ENCODE assay signal across 4 worm cellular contexts in the genomic region with DNA sequence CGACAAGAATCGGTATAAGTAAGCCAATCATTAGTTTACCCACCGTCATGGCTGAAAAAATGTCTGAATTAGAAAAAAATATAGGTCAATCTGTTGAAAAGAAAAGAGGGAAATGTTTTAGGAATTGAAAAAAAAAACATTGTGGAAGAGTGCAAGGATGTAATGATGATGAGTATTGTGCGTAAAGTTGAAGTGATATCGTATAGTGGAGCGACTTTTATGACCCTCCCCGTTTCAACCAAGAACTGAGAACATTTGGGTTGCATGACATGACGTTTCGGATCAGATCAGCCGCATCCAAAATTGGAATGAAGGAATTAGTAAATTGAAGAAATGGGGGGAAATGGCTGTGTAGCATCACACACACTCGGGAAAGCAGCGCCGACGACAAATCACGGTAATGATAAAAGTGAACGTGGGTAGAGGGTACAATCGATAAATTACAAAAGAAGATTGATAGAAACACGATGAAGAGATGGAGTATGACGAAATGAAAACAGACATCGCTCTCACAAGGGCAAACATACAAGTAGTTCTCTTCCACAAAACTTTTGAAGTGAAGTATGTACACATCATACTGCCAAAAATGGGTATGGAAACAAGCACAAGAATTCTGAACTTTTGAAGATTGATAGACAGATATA.
TF ChIP-seq lines count a peak whose summit lies in the region.

A gene (minus strand): TSS at position 51 of the 644 bp plus-strand sequence.

TF ChIP-seq in whole organism, L1 larva, 84 proteins besides CTCF, POLR2A, EP300 and RAD21 (continued from another document):
- TF ChIP-seq unc-86 (tag; optimal IDR thresholded peaks at IDR 0.05; lab: Kevin White, UChicago) (no peak), nhr-12 (tag; optimal IDR thresholded peaks at IDR 0.05; lab: Kevin White, UChicago) (no peak), hlh-17 (GFP tag; optimal IDR thresholded peaks at IDR 0.05; lab: Kevin White, UChicago; ENCODE audit: borderline replicate concordance) (no peak), snpc-4 (tag; optimal IDR thresholded peaks at IDR 0.05; lab: Kevin White, UChicago) (no peak), C04F5.9 (tag; optimal IDR thresholded peaks at IDR 0.05; lab: Kevin White, UChicago) (no peak), mdl-1 (tag; optimal IDR thresholded peaks at IDR 0.05; lab: Kevin White, UChicago) (peak in 1 of 2 experiments; percentile 31), mab-9 (GFP tag; IDR thresholded peaks at IDR 0.05; lab: Robert Waterston, UW) (no peak), unc-130 (tag; optimal IDR thresholded peaks at IDR 0.05; lab: Kevin White, UChicago) (no peak), dsc-1 (tag; optimal IDR thresholded peaks at IDR 0.05; lab: Kevin White, UChicago) (no peak), ceh-90 (tag; optimal IDR thresholded peaks at IDR 0.05; lab: Kevin White, UChicago) (no peak), mep-1 (tag; optimal IDR thresholded peaks at IDR 0.05; lab: Kevin White, UChicago) (no peak), sup-37 (GFP tag; optimal IDR thresholded peaks at IDR 0.05; lab: Kevin White, UChicago) (no peak), blmp-1 (tag; optimal IDR thresholded peaks at IDR 0.05; lab: Kevin White, UChicago) (peak; percentile 89), fkh-10 (GFP tag; optimal IDR thresholded peaks at IDR 0.05; lab: Kevin White, UChicago) (no peak), swsn-7 (tag; optimal IDR thresholded peaks at IDR 0.05; lab: Kevin White, UChicago) (no peak), lir-3 (tag; optimal IDR thresholded peaks at IDR 0.05; lab: Kevin White, UChicago; ENCODE audit: poor library complexity) (no peak)
TF ChIP-seq in whole organism, L1 larva: peak in this region for 8.

TF ChIP-seq in whole organism, L2 larva, 48 proteins besides CTCF, POLR2A, EP300 and RAD21 (continued from another document):
- no peak for TF ChIP-seq sem-4 (tag; optimal IDR thresholded peaks at IDR 0.05; lab: Kevin White, UChicago)
- TF ChIP-seq crh-2 (tag; optimal IDR thresholded peaks at IDR 0.05; lab: Kevin White, UChicago) = peak; percentile 1
- TF ChIP-seq ztf-1 (GFP tag; conservative IDR thresholded peaks at IDR 0.05; lab: Robert Waterston, UW) = no peak
- no peak for TF ChIP-seq ceh-82 (tag; optimal IDR thresholded peaks at IDR 0.05; lab: Kevin White, UChicago)
- no peak for TF ChIP-seq elt-3 (tag; optimal IDR thresholded peaks at IDR 0.05; lab: Kevin White, UChicago)
- TF ChIP-seq unc-62 (GFP tag; optimal IDR thresholded peaks at IDR 0.05; lab: Kevin White, UChicago) = no peak
- TF ChIP-seq snpc-4 (tag; optimal IDR thresholded peaks at IDR 0.05; lab: Kevin White, UChicago) = no peak
- TF ChIP-seq nhr-129 (tag; optimal IDR thresholded peaks at IDR 0.05; lab: Kevin White, UChicago) = peak; percentile 68
- peak; percentile 54 for TF ChIP-seq sma-3 (GFP tag; optimal IDR thresholded peaks at IDR 0.05; lab: Kevin White, UChicago)

TF ChIP-seq in whole organism, L3 larva, 47 proteins besides CTCF, POLR2A, EP300 and RAD21 (continued from another document):
- TF ChIP-seq unc-62 (GFP tag; optimal IDR thresholded peaks at IDR 0.05; lab: Kevin White, UChicago) = no peak
- peak; percentile 28 for TF ChIP-seq ceh-28 (tag; optimal IDR thresholded peaks at IDR 0.05; lab: Kevin White, UChicago)
- no peak for TF ChIP-seq zag-1 (tag; optimal IDR thresholded peaks at IDR 0.05; lab: Kevin White, UChicago)
- TF ChIP-seq fkh-10 (GFP tag; optimal IDR thresholded peaks at IDR 0.05; lab: Kevin White, UChicago) = no peak
- no peak for TF ChIP-seq lsy-12 (tag; optimal IDR thresholded peaks at IDR 0.05; lab: Kevin White, UChicago)
- no peak for TF ChIP-seq ZK546.5 (tag; optimal IDR thresholded peaks at IDR 0.05; lab: Kevin White, UChicago)
- no peak for TF ChIP-seq lin-15B (tag; optimal IDR thresholded peaks at IDR 0.05; lab: Kevin White, UChicago)
- no peak for TF ChIP-seq jun-1 (tag; optimal IDR thresholded peaks at IDR 0.05; lab: Kevin White, UChicago)
- TF ChIP-seq snpc-4 (tag; optimal IDR thresholded peaks at IDR 0.05; lab: Kevin White, UChicago) = no peak
- peak; percentile 15 for TF ChIP-seq ama-1 (optimal IDR thresholded peaks at IDR 0.05; lab: Kevin White, UChicago)

TF ChIP-seq in whole organism, L4 larva, 104 proteins besides CTCF, POLR2A, EP300 and RAD21 (continued from another document):
- no peak for TF ChIP-seq php-3 (GFP tag; IDR thresholded peaks at IDR 0.05; lab: Robert Waterston, UW)
- no peak for TF ChIP-seq Y5F2A.4 (GFP tag; optimal IDR thresholded peaks at IDR 0.05; lab: Kevin White, UChicago)
- no peak for TF ChIP-seq snpc-1.2 (GFP tag; IDR thresholded peaks at IDR 0.05; lab: Robert Waterston, UW)
